Worm (Caenorhabditis elegans) whole organism, L4 larva: Measurements from ENCODE around the gene C05G5.2.

Source experiments
- ctbp-1 ChIP-seq: fragments of 200-800 bp; sonication (Bioruptor generic); IDR thresholded peaks from 2 replicates; pipeline ENCODE4 v1.3.6; 2022; ENCODE audit warnings: missing genetic modification reagents, missing genetic modification characterization, missing compliant biosample characterization
- lin-39 ChIP-seq: fragments of 150-350 bp; optimal IDR thresholded peaks from 2 replicates; lab custom pipeline; 2014; ENCODE audit warnings: missing biosample characterization, missing genetic modification reagents, missing genetic modification characterization
- mep-1 ChIP-seq: fragments of 150-350 bp; sonication (generic microtip); optimal IDR thresholded peaks from 3 replicates; lab custom pipeline; 2014; ENCODE audit warnings: missing biosample characterization, missing genetic modification characterization
- nhr-77 ChIP-seq: fragments of 150-350 bp; optimal IDR thresholded peaks from 2 replicates; lab custom pipeline; 2014; ENCODE audit warnings: missing biosample characterization, missing genetic modification characterization
- rbr-2 ChIP-seq: sonication (generic microtip); optimal IDR thresholded peaks from 2 replicates; lab custom pipeline; 2016; ENCODE audit warnings: missing genotype, missing genetic modification characterization, missing compliant biosample characterization
- set-16 ChIP-seq: fragments of 200-800 bp; sonication (Bioruptor generic); IDR thresholded peaks from 2 replicates; pipeline ENCODE4 v1.3.6; 2022; ENCODE audit warnings: missing genetic modification reagents, missing genetic modification characterization, missing compliant biosample characterization
- skn-1 ChIP-seq: fragments of 150-350 bp; optimal IDR thresholded peaks from 2 replicates; lab custom pipeline; 2014; ENCODE audit warnings: missing biosample characterization, missing genetic modification characterization

ce11 chrX:14786821-14787556 is 39.9 kb downstream of the C05G5.2 start:
- TF ChIP-seq nhr-77 (no peak), lin-39 (tag; lab: Kevin White, UChicago) (no peak), mep-1 (tag; lab: Kevin White, UChicago) (no peak), skn-1 (tag; lab: Kevin White, UChicago) (no peak), ctbp-1 (no peak), set-16 (no peak), rbr-2 (tag; lab: Kevin White, UChicago) (no peak)
